Worm (Caenorhabditis elegans) whole organism, L4 larva: ENCODE results near the gene C23H5.12.
A peak's percentile ranks its signal among the peaks of the same experiment; 100 is the strongest.

ENCODE experiments used
- D1046.2 ChIP-seq: fragments of 200-800 bp; sonication (Bioruptor generic); IDR thresholded peaks from 2 replicates; pipeline ENCODE4 v1.3.6; 2022; ENCODE audit warnings: missing genetic modification characterization, missing compliant biosample characterization
- F26F4.8 ChIP-seq: fragments of 200-800 bp; sonication (Bioruptor generic); conservative IDR thresholded peaks from 2 replicates; pipeline ENCODE4 v1.3.6; 2022; ENCODE audit warnings: missing genetic modification characterization, missing compliant biosample characterization
- F49E8.2 ChIP-seq: sonication (generic microtip); optimal IDR thresholded peaks from 2 replicates; lab custom pipeline; 2016; ENCODE audit warnings: missing compliant biosample characterization, mild to moderate bottlenecking, missing genetic modification characterization, borderline replicate concordance
- R02D3.7 ChIP-seq: fragments of 150-350 bp; sonication (generic microtip); optimal IDR thresholded peaks from 3 replicates; lab custom pipeline; 2014; ENCODE audit warnings: missing biosample characterization, missing genetic modification characterization
- T20F7.1 ChIP-seq: fragments of 200-800 bp; sonication (Bioruptor generic); optimal IDR thresholded peaks from 2 replicates; lab custom pipeline; 2018; ENCODE audit warnings: mild to moderate bottlenecking, missing genetic modification characterization, missing compliant biosample characterization
- T26A8.4 ChIP-seq: fragments of 200-800 bp; sonication (Bioruptor generic); IDR thresholded peaks from 2 replicates; pipeline ENCODE4 v1.3.6; 2022; ENCODE audit warnings: missing genetic modification characterization, missing compliant biosample characterization
- Y5F2A.4 ChIP-seq: fragments of 200-800 bp; sonication (Bioruptor generic); optimal IDR thresholded peaks from 2 replicates; lab custom pipeline; 2018; ENCODE audit warnings: mild to moderate bottlenecking, missing genetic modification characterization, missing compliant biosample characterization
- ZK546.5 ChIP-seq, 2 experiments: sonication (generic microtip); optimal IDR thresholded peaks; 2 replicates each; lab custom pipeline; 2017; ENCODE audit warnings: missing biosample characterization in 2 of 2, missing genetic modification characterization in 2 of 2
- aha-1 ChIP-seq: fragments of 150-350 bp; peaks from one replicate; lab custom pipeline; 2014; ENCODE audit warnings: missing biosample characterization, missing genetic modification characterization
- ceh-20 ChIP-seq: fragments of 200-800 bp; sonication (Bioruptor generic); IDR thresholded peaks from 2 replicates; pipeline ENCODE4 v1.3.6; 2022; ENCODE audit warnings: missing genetic modification reagents, missing genetic modification characterization, missing compliant biosample characterization
- ceh-28 ChIP-seq: fragments of 150-350 bp; optimal IDR thresholded peaks from 2 replicates; lab custom pipeline; 2014; ENCODE audit warnings: missing biosample characterization, missing genetic modification reagents, missing genetic modification characterization
- daf-19 ChIP-seq: fragments of 200-800 bp; sonication (Bioruptor generic); conservative IDR thresholded peaks from 2 replicates; pipeline ENCODE4 v1.3.6; 2022; ENCODE audit warnings: missing genetic modification characterization, missing compliant biosample characterization
- dmd-6 ChIP-seq: fragments of 200-800 bp; sonication (Bioruptor generic); IDR thresholded peaks from 2 replicates; pipeline ENCODE4 v1.3.6; 2022; ENCODE audit warnings: missing genetic modification reagents, missing genetic modification characterization, missing compliant biosample characterization
- dmd-8 ChIP-seq: fragments of 200-800 bp; sonication (Bioruptor generic); IDR thresholded peaks from 2 replicates; pipeline ENCODE4 v1.3.6; 2022; ENCODE audit warnings: missing genetic modification characterization, missing compliant biosample characterization
- egl-27 ChIP-seq: sonication (generic microtip); optimal IDR thresholded peaks from 3 replicates; lab custom pipeline; 2017; ENCODE audit warnings: missing biosample characterization, missing genetic modification reagents, missing genetic modification characterization
- egl-43 ChIP-seq: fragments of 200-800 bp; sonication (Bioruptor generic); IDR thresholded peaks from 2 replicates; pipeline ENCODE4 v1.3.6; 2022; ENCODE audit warnings: missing genetic modification reagents, missing genetic modification characterization, missing compliant biosample characterization
- hlh-11 ChIP-seq: fragments of 200-800 bp; sonication (Bioruptor generic); optimal IDR thresholded peaks from 2 replicates; lab custom pipeline; 2018; ENCODE audit warnings: mild to moderate bottlenecking, missing genetic modification characterization, missing compliant biosample characterization
- hlh-30 ChIP-seq: sonication (generic microtip); optimal IDR thresholded peaks from 2 replicates; lab custom pipeline; 2017; ENCODE audit warnings: antibody characterized with exemption, mild to moderate bottlenecking, missing genetic modification characterization, missing compliant biosample characterization; ENCODE audit not compliant: insufficient read depth
- hmg-1.1 ChIP-seq: fragments of 200-800 bp; sonication (Bioruptor generic); IDR thresholded peaks from 2 replicates; pipeline ENCODE4 v1.3.6; 2022; ENCODE audit warnings: missing genetic modification reagents, missing genetic modification characterization, missing compliant biosample characterization
- jun-1 ChIP-seq: fragments of 150-350 bp; optimal IDR thresholded peaks from 2 replicates; lab custom pipeline; 2014; ENCODE audit warnings: missing biosample characterization, missing genetic modification reagents, missing genetic modification characterization
- lin-1 ChIP-seq: fragments of 200-800 bp; sonication (Bioruptor generic); IDR thresholded peaks from 2 replicates; pipeline ENCODE4 v1.3.6; 2022; ENCODE audit warnings: missing genetic modification reagents, missing genetic modification characterization, missing compliant biosample characterization
- lin-15B ChIP-seq: fragments of 150-350 bp; sonication (generic microtip); optimal IDR thresholded peaks from 3 replicates; lab custom pipeline; 2014; ENCODE audit warnings: missing biosample characterization, missing genetic modification characterization
- lin-29 ChIP-seq: fragments of 200-800 bp; sonication (Bioruptor generic); IDR thresholded peaks from 2 replicates; pipeline ENCODE4 v1.3.6; 2022; ENCODE audit warnings: missing genetic modification reagents, missing genetic modification characterization, missing compliant biosample characterization
- lin-38 ChIP-seq: fragments of 200-800 bp; sonication (Bioruptor generic); IDR thresholded peaks from 2 replicates; pipeline ENCODE4 v1.3.6; 2022; ENCODE audit warnings: missing genetic modification reagents, missing genetic modification characterization, missing compliant biosample characterization
- lir-3 ChIP-seq: sonication (generic microtip); optimal IDR thresholded peaks from 2 replicates; lab custom pipeline; 2016; ENCODE audit warnings: mild to moderate bottlenecking, missing genetic modification characterization, missing compliant biosample characterization
- madf-5 ChIP-seq, 2 experiments: fragments of 200-800 bp; sonication (Bioruptor generic); IDR thresholded peaks; 2 replicates each; pipeline ENCODE4 v1.3.6; 2022; ENCODE audit warnings: missing compliant biosample characterization in 2 of 2, missing genetic modification characterization in 2 of 2
- madf-9 ChIP-seq: fragments of 200-800 bp; sonication (Bioruptor generic); conservative IDR thresholded peaks from 2 replicates; pipeline ENCODE4 v1.3.6; 2022; ENCODE audit warnings: missing genetic modification reagents, missing genetic modification characterization, missing compliant biosample characterization
- mep-1 ChIP-seq: fragments of 150-350 bp; sonication (generic microtip); optimal IDR thresholded peaks from 3 replicates; lab custom pipeline; 2014; ENCODE audit warnings: missing biosample characterization, missing genetic modification characterization
- mxl-3 ChIP-seq: fragments of 200-800 bp; sonication (Bioruptor generic); optimal IDR thresholded peaks from 2 replicates; lab custom pipeline; 2018; ENCODE audit warnings: mild to moderate bottlenecking, missing genetic modification characterization, missing compliant biosample characterization
- nhr-102 ChIP-seq: sonication (generic microtip); optimal IDR thresholded peaks from 2 replicates; lab custom pipeline; 2016; ENCODE audit warnings: mild to moderate bottlenecking, missing genetic modification characterization, moderate library complexity, missing compliant biosample characterization
- nhr-11 ChIP-seq: fragments of 150-350 bp; optimal IDR thresholded peaks from 2 replicates; lab custom pipeline; 2014; ENCODE audit warnings: missing biosample characterization, missing genetic modification characterization
- nhr-28 ChIP-seq: fragments of 150-350 bp; optimal IDR thresholded peaks from 2 replicates; lab custom pipeline; 2014; ENCODE audit warnings: missing biosample characterization, missing genetic modification characterization
- nhr-41 ChIP-seq: fragments of 200-800 bp; sonication (Bioruptor generic); IDR thresholded peaks from 2 replicates; pipeline ENCODE4 v1.3.6; 2022; ENCODE audit warnings: missing genetic modification reagents, missing genetic modification characterization, missing compliant biosample characterization
- nhr-6 ChIP-seq: fragments of 150-350 bp; optimal IDR thresholded peaks from 2 replicates; lab custom pipeline; 2014; ENCODE audit warnings: missing biosample characterization, missing genetic modification characterization
- pha-4 ChIP-seq, 2 experiments: fragments of 150-350 bp in 1 of 2; fragments of 200-800 bp in 1 of 2; sonication (Bioruptor generic) in 1 of 2; IDR thresholded peaks in 1 of 2; optimal IDR thresholded peaks in 1 of 2; 2 replicates each; pipeline versions ENCODE4 v1.3.6 to Lab custom; 2014 to 2022; ENCODE audit warnings: missing genetic modification characterization in 2 of 2, missing genetic modification reagents in 2 of 2, missing biosample characterization in 1 of 2, missing compliant biosample characterization in 1 of 2
- rbr-2 ChIP-seq: sonication (generic microtip); optimal IDR thresholded peaks from 2 replicates; lab custom pipeline; 2016; ENCODE audit warnings: missing genotype, missing genetic modification characterization, missing compliant biosample characterization
- set-16 ChIP-seq: fragments of 200-800 bp; sonication (Bioruptor generic); IDR thresholded peaks from 2 replicates; pipeline ENCODE4 v1.3.6; 2022; ENCODE audit warnings: missing genetic modification reagents, missing genetic modification characterization, missing compliant biosample characterization
- spr-1 ChIP-seq: sonication (generic microtip); optimal IDR thresholded peaks from 2 replicates; lab custom pipeline; 2016; ENCODE audit warnings: mild to moderate bottlenecking, missing genetic modification characterization, missing compliant biosample characterization
- tra-1 ChIP-seq: fragments of 200-800 bp; sonication (Bioruptor generic); IDR thresholded peaks from 2 replicates; pipeline ENCODE4 v1.3.6; 2022; ENCODE audit warnings: missing genetic modification reagents, missing genetic modification characterization, missing compliant biosample characterization
- unc-39 ChIP-seq: sonication (generic microtip); optimal IDR thresholded peaks from 2 replicates; lab custom pipeline; 2017; ENCODE audit warnings: missing biosample characterization, missing genetic modification characterization

Gene C23H5.12

ce11 chrIV:2133431-2133940 is at the start of gene C23H5.12:
C23H5.12 (plus strand) TSS chrIV:2133481.
- no peak for TF ChIP-seq madf-9
- no peak for TF ChIP-seq ZK546.5 (tag; optimal IDR thresholded peaks at IDR 0.05; lab: Kevin White, UChicago)
- no peak for TF ChIP-seq ceh-20 (GFP tag; lab: Robert Waterston, UW)
- peak; percentile 82 for TF ChIP-seq ceh-28 (tag; lab: Kevin White, UChicago)
- TF ChIP-seq nhr-28 (tag; lab: Kevin White, UChicago) = no peak

DNA sequence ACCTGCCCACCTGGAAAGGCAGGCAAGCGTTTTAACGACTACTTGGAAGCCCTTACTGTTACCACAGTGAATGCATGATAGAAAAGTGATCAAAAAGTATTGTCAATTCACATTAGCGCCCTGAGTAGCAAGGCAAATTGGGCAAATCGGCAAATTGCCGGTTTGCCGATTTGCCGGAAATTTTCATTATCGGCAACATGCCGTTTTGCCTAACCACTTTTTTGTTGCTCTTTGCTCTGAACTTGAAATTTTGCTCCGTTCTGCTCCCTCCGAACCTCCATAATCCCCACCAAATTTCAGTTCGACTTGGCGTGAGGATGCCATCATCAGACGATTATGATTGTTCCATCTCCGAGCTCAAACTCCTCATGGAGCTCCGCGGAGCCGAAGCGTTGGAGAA is 49.5 kb upstream of the C23H5.12 start, which contains the start of gene mca-2:
Gene mca-2 (plus strand): TSS at position 301 of the 400 bp plus-strand sequence.
- TF ChIP-seq Y5F2A.4 (GFP tag; lab: Kevin White, UChicago) (no peak), egl-27 (tag; lab: Kevin White, UChicago) (no peak), tra-1 (no peak), R02D3.7 (tag; lab: Kevin White, UChicago) (no peak), lin-29 (GFP tag; lab: Robert Waterston, UW) (no peak), ceh-28 (tag; lab: Kevin White, UChicago) (no peak), unc-39 (tag; lab: Kevin White, UChicago) (no peak), nhr-102 (tag; lab: Kevin White, UChicago) (no peak), lir-3 (tag; lab: Kevin White, UChicago) (no peak), rbr-2 (tag; lab: Kevin White, UChicago) (no peak), lin-38 (no peak), spr-1 (tag; lab: Kevin White, UChicago) (no peak), mep-1 (tag; lab: Kevin White, UChicago) (no peak), hlh-30 (tag; lab: Kevin White, UChicago) (no peak), lin-15B (tag; lab: Kevin White, UChicago) (no peak), hmg-1.1 (GFP tag; lab: Robert Waterston, UW) (no peak), F49E8.2 (tag; lab: Kevin White, UChicago) (no peak), pha-4 (GFP tag; IDR thresholded peaks at IDR 0.05; lab: Robert Waterston, UW) (no peak), pha-4 (tag; optimal IDR thresholded peaks at IDR 0.05; lab: Kevin White, UChicago) (no peak), nhr-6 (tag; lab: Kevin White, UChicago) (no peak), lin-1 (no peak)
- TF ChIP-seq, all 104 proteins: peak for 0

DNA sequence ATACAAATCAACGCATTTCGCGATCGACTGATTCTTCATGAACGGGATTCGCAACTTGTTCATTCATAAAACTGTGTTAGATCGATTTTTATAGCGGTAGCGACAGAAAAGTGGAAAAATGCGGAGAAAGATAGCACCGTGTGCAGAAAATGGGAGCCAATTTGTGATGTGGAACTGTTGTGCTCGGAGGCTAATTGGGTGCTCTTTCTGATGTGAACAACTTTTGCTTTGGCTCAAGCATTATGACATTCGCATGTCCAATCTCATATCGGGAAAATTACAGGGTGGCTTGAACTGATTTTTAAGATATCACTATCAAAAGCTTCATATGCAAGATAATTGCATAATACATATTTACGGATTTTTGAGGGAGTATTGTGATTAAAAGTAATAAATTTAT is 33.5 kb upstream of the C23H5.12 start, which contains the start of gene C23H5.11:
Gene C23H5.11 (minus strand): TSS at position 101 of the 400 bp plus-strand sequence.
- no peak for TF ChIP-seq daf-19 (GFP tag; lab: Robert Waterston, UW)
- peak; percentile 73 for TF ChIP-seq aha-1 (tag; lab: Kevin White, UChicago)

DNA sequence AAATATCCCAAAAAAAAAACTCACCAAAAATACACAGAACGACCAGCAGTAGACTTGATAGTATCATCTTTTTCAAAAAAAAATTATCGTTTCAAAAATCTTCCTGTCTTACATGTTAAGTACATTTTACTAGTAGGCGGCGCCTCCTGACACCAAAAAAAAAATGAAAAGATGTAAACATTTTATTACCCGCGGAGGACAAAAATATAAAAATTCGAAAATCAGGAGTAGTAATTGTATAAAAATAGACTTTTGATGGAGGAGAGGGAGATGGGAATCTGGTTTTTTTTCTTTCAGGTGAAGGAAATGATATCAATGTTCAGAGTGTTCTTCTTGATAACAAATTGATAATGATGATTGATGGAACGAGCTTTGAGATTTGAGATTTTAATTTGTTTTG is 30.5 kb upstream of the C23H5.12 start, which contains the start of gene C23H5.15:
Gene C23H5.15 (minus strand): TSS at position 101 of the 400 bp plus-strand sequence.
- TF ChIP-seq nhr-41 (GFP tag; lab: Robert Waterston, UW) (no peak), T20F7.1 (no peak), jun-1 (tag; lab: Kevin White, UChicago) (no peak), hmg-1.1 (GFP tag; lab: Robert Waterston, UW) (no peak), dmd-6 (GFP tag; lab: Robert Waterston, UW) (no peak), D1046.2 (GFP tag; lab: Robert Waterston, UW) (no peak), ZK546.5 (tag; optimal IDR thresholded peaks at IDR 0.05; lab: Kevin White, UChicago) (no peak), hlh-30 (tag; lab: Kevin White, UChicago) (no peak), aha-1 (tag; lab: Kevin White, UChicago) (no peak)

- 0 out of 2 replicates have a peak, but pooled peaks have one; percentile 9 for TF ChIP-seq F26F4.8 (GFP tag; lab: Robert Waterston, UW)
- peak; percentile 53; the same call in 1 of the 2 replicates for TF ChIP-seq egl-43
- TF ChIP-seq mxl-3 (GFP tag; lab: Kevin White, UChicago) = no peak
- peak; percentile 26; the same call in 1 of the 2 replicates for TF ChIP-seq dmd-8 (GFP tag; lab: Robert Waterston, UW)
- TF ChIP-seq spr-1 (tag; lab: Kevin White, UChicago) = no peak
- TF ChIP-seq nhr-28 (tag; lab: Kevin White, UChicago) = no peak
- no peak for TF ChIP-seq hlh-11 (tag; lab: Kevin White, UChicago)
- peak; percentile 26 for TF ChIP-seq set-16 (GFP tag; lab: Robert Waterston, UW)
- TF ChIP-seq T26A8.4 (GFP tag; lab: Robert Waterston, UW) = no peak
- TF ChIP-seq madf-5 (GFP tag; IDR thresholded peaks at IDR 0.05; lab: Robert Waterston, UW) = 0 out of 4 replicates have a peak, but pooled peaks of 1 of the 2 experiments have one; percentile 13
- no peak for TF ChIP-seq nhr-11
- TF ChIP-seq, all 104 proteins: peak for 5
Observed at ce11 chrIV:2106708-2107107, 26.6 kb upstream of the C23H5.12 start.
